Worm (Caenorhabditis elegans) whole organism, L1 larva: ENCODE results near the gene cdl-1.
A peak's percentile ranks its signal among the peaks of the same experiment; 100 is the strongest.

Experiments used
- C16A3.4 ChIP-seq: fragments of 150-350 bp; optimal IDR thresholded peaks from 2 replicates; lab custom pipeline; 2014; ENCODE audit warnings: missing biosample characterization, missing genetic modification characterization
- F16B12.6 ChIP-seq: fragments of 150-350 bp; optimal IDR thresholded peaks from 2 replicates; lab custom pipeline; 2014; ENCODE audit warnings: missing biosample characterization, missing genetic modification characterization
- Y116A8C.19 ChIP-seq: sonication (generic microtip); optimal IDR thresholded peaks from 2 replicates; lab custom pipeline; 2016; ENCODE audit warnings: missing compliant biosample characterization, missing genetic modification characterization, borderline replicate concordance
- aha-1 ChIP-seq: fragments of 150-350 bp; optimal IDR thresholded peaks from 2 replicates; lab custom pipeline; 2014; ENCODE audit warnings: missing biosample characterization, missing genetic modification characterization
- blmp-1 ChIP-seq: fragments of 150-350 bp; optimal IDR thresholded peaks from 2 replicates; lab custom pipeline; 2014; ENCODE audit warnings: missing biosample characterization, missing genetic modification characterization
- ces-1 ChIP-seq: fragments of 150-350 bp; optimal IDR thresholded peaks from 2 replicates; lab custom pipeline; 2014; ENCODE audit warnings: missing biosample characterization, missing genetic modification reagents, missing genetic modification characterization
- dpl-1 ChIP-seq, 3 experiments: fragments of 150-350 bp in 2 of 3; sonication (generic microtip) in 1 of 3; optimal IDR thresholded peaks; 2 replicates each; lab custom pipeline; 2014 to 2017; ENCODE audit warnings: missing biosample characterization in 3 of 3, missing genetic modification characterization in 3 of 3, missing genetic modification reagents in 3 of 3
- dsc-1 ChIP-seq: sonication (generic microtip); optimal IDR thresholded peaks from 2 replicates; lab custom pipeline; 2016; ENCODE audit warnings: mild to moderate bottlenecking, missing genetic modification characterization, missing compliant biosample characterization
- efl-1 ChIP-seq, 4 experiments: fragments of 150-350 bp; optimal IDR thresholded peaks in 3 of 4; peaks in 1 of 4; 1 replicate in 1 of 4; 2 replicates in 3 of 4; lab custom pipeline; 2014; ENCODE audit warnings: missing biosample characterization in 2 of 4, missing genetic modification characterization in 2 of 4, missing genetic modification reagents in 2 of 4
- efl-3 ChIP-seq: fragments of 200-800 bp; sonication (Bioruptor generic); optimal IDR thresholded peaks from 2 replicates; lab custom pipeline; 2018; ENCODE audit warnings: mild to moderate bottlenecking, missing genetic modification characterization, missing compliant biosample characterization
- egl-13 ChIP-seq: sonication (generic microtip); optimal IDR thresholded peaks from 2 replicates; lab custom pipeline; 2016; ENCODE audit warnings: missing genotype, missing genetic modification reagents, missing genetic modification characterization, missing compliant biosample characterization
- elt-2 ChIP-seq: sonication (generic microtip); optimal IDR thresholded peaks from 2 replicates; lab custom pipeline; 2016; ENCODE audit warnings: missing genetic modification characterization, mild to moderate bottlenecking, inconsistent platforms, missing compliant biosample characterization, missing genetic modification reagents
- elt-3 ChIP-seq, 6 experiments: fragments of 150-350 bp in 1 of 6; sonication (generic microtip); optimal IDR thresholded peaks; 2 replicates each; lab custom pipeline; 2017 to 2018; ENCODE audit warnings: missing biosample characterization in 6 of 6, missing genetic modification characterization in 6 of 6, inconsistent platforms in 1 of 6
- ets-5 ChIP-seq: fragments of 200-800 bp; sonication (Bioruptor generic); IDR thresholded peaks from 2 replicates; pipeline ENCODE4 v1.3.6; 2022; ENCODE audit warnings: missing genetic modification characterization, missing compliant biosample characterization
- fkh-8 ChIP-seq: sonication (generic microtip); optimal IDR thresholded peaks from 2 replicates; lab custom pipeline; 2016; ENCODE audit warnings: mild to moderate bottlenecking, missing genetic modification characterization, missing compliant biosample characterization
- fos-1 ChIP-seq: fragments of 150-350 bp; optimal IDR thresholded peaks from 2 replicates; lab custom pipeline; 2014; ENCODE audit warnings: missing biosample characterization, missing genetic modification characterization
- grh-1 ChIP-seq: fragments of 200-800 bp; sonication (Bioruptor generic); IDR thresholded peaks from 2 replicates; pipeline ENCODE4 v1.3.6; 2022; ENCODE audit warnings: missing genetic modification reagents, missing genetic modification characterization, missing compliant biosample characterization
- hpl-2 ChIP-seq: fragments of 150-350 bp; optimal IDR thresholded peaks from 2 replicates; lab custom pipeline; 2014; ENCODE audit warnings: missing biosample characterization, missing genetic modification reagents, missing genetic modification characterization
- irx-1 ChIP-seq: sonication (generic microtip); optimal IDR thresholded peaks from 2 replicates; lab custom pipeline; 2016; ENCODE audit warnings: missing genetic modification characterization, missing compliant biosample characterization
- isw-1 ChIP-seq: fragments of 200-800 bp; sonication (Bioruptor generic); IDR thresholded peaks from 2 replicates; pipeline ENCODE4 v1.3.6; 2022; ENCODE audit warnings: missing genetic modification characterization, missing compliant biosample characterization
- lin-13 ChIP-seq: fragments of 150-350 bp; optimal IDR thresholded peaks from 2 replicates; lab custom pipeline; 2014; ENCODE audit warnings: missing biosample characterization, missing genetic modification reagents, missing genetic modification characterization
- lin-15B ChIP-seq: fragments of 150-350 bp; sonication (generic microtip); optimal IDR thresholded peaks from 3 replicates; lab custom pipeline; 2014; ENCODE audit warnings: missing biosample characterization, missing genetic modification characterization
- lir-3 ChIP-seq: sonication (generic microtip); optimal IDR thresholded peaks from 2 replicates; lab custom pipeline; 2016; ENCODE audit warnings: mild to moderate bottlenecking, missing genetic modification characterization, moderate library complexity, missing compliant biosample characterization; ENCODE audit not compliant: poor library complexity
- lsy-2 ChIP-seq, 2 experiments: fragments of 150-350 bp; optimal IDR thresholded peaks; 2 replicates each; lab custom pipeline; 2014; ENCODE audit warnings: missing biosample characterization in 2 of 2, missing genetic modification characterization in 2 of 2
- mab-9 ChIP-seq: fragments of 200-800 bp; sonication (Bioruptor generic); IDR thresholded peaks from 2 replicates; pipeline ENCODE4 v1.3.6; 2022; ENCODE audit warnings: missing genetic modification reagents, missing genetic modification characterization, missing compliant biosample characterization
- mef-2 ChIP-seq: fragments of 150-350 bp; optimal IDR thresholded peaks from 2 replicates; lab custom pipeline; 2014; ENCODE audit warnings: missing biosample characterization, missing genetic modification characterization
- mep-1 ChIP-seq: fragments of 150-350 bp; optimal IDR thresholded peaks from 2 replicates; lab custom pipeline; 2014; ENCODE audit warnings: missing biosample characterization, missing genetic modification characterization
- nhr-19 ChIP-seq: fragments of 200-800 bp; sonication (Bioruptor generic); conservative IDR thresholded peaks from 2 replicates; pipeline ENCODE4 v1.3.6; 2022; ENCODE audit warnings: missing genetic modification characterization, missing compliant biosample characterization
- nhr-20 ChIP-seq: sonication (generic microtip); optimal IDR thresholded peaks from 2 replicates; lab custom pipeline; 2016; ENCODE audit warnings: mild to moderate bottlenecking, missing genetic modification characterization, missing compliant biosample characterization
- nhr-47 ChIP-seq: sonication (generic microtip); optimal IDR thresholded peaks from 2 replicates; lab custom pipeline; 2016; ENCODE audit warnings: mild to moderate bottlenecking, missing genetic modification characterization, moderate library complexity, missing compliant biosample characterization
- nhr-76 ChIP-seq: sonication (generic microtip); optimal IDR thresholded peaks from 2 replicates; lab custom pipeline; 2017; ENCODE audit warnings: missing biosample characterization, missing genetic modification characterization
- nhr-77 ChIP-seq: fragments of 150-350 bp; optimal IDR thresholded peaks from 2 replicates; lab custom pipeline; 2014; ENCODE audit warnings: missing biosample characterization, missing genetic modification characterization
- nhr-85 ChIP-seq: sonication (generic microtip); peaks from one replicate; lab custom pipeline; 2016; ENCODE audit warnings: missing genetic modification characterization, inconsistent platforms, missing compliant biosample characterization
- nhr-90 ChIP-seq: sonication (generic microtip); optimal IDR thresholded peaks from 2 replicates; lab custom pipeline; 2016; ENCODE audit warnings: mild to moderate bottlenecking, missing genetic modification characterization, missing compliant biosample characterization; ENCODE audit not compliant: poor library complexity
- pqm-1 ChIP-seq: sonication (generic microtip); optimal IDR thresholded peaks from 3 replicates; lab custom pipeline; 2017; ENCODE audit warnings: missing biosample characterization, missing genetic modification characterization
- snpc-4 ChIP-seq: fragments of 150-350 bp; optimal IDR thresholded peaks from 2 replicates; lab custom pipeline; 2014; ENCODE audit warnings: missing biosample characterization, missing genetic modification characterization
- sox-4 ChIP-seq: sonication (generic microtip); optimal IDR thresholded peaks from 2 replicates; lab custom pipeline; 2016; ENCODE audit warnings: missing genetic modification characterization, missing compliant biosample characterization
- sptf-1 ChIP-seq: fragments of 150-350 bp; optimal IDR thresholded peaks from 2 replicates; lab custom pipeline; 2014; ENCODE audit warnings: missing biosample characterization, missing genetic modification characterization
- sup-37 ChIP-seq: fragments of 200-800 bp; sonication (Bioruptor generic); optimal IDR thresholded peaks from 2 replicates; lab custom pipeline; 2018; ENCODE audit warnings: mild to moderate bottlenecking, missing genetic modification characterization, missing compliant biosample characterization
- swsn-7 ChIP-seq: sonication (generic microtip); optimal IDR thresholded peaks from 2 replicates; lab custom pipeline; 2016; ENCODE audit warnings: missing genetic modification characterization, missing compliant biosample characterization
- tbx-2 ChIP-seq: sonication (generic microtip); optimal IDR thresholded peaks from 2 replicates; lab custom pipeline; 2016; ENCODE audit warnings: missing genetic modification characterization, missing compliant biosample characterization
- tlp-1 ChIP-seq: fragments of 150-350 bp; optimal IDR thresholded peaks from 2 replicates; lab custom pipeline; 2014; ENCODE audit warnings: missing biosample characterization, missing genetic modification characterization
- unc-130 ChIP-seq: fragments of 150-350 bp; optimal IDR thresholded peaks from 2 replicates; lab custom pipeline; 2017; ENCODE audit warnings: missing biosample characterization, missing genetic modification characterization, inconsistent platforms
- unc-30 ChIP-seq: sonication (generic microtip); optimal IDR thresholded peaks from 2 replicates; lab custom pipeline; 2017; ENCODE audit warnings: missing biosample characterization, missing genetic modification characterization
- unc-62 ChIP-seq: fragments of 150-350 bp; optimal IDR thresholded peaks from 2 replicates; lab custom pipeline; 2014; ENCODE audit warnings: missing biosample characterization, missing genetic modification reagents, missing genetic modification characterization
- unc-86 ChIP-seq: sonication (generic microtip); optimal IDR thresholded peaks from 2 replicates; lab custom pipeline; 2016; ENCODE audit warnings: missing genetic modification characterization, missing compliant biosample characterization
- unc-98 ChIP-seq: fragments of 200-800 bp; sonication (Bioruptor generic); IDR thresholded peaks from 2 replicates; pipeline ENCODE4 v1.3.6; 2022; ENCODE audit warnings: missing genetic modification characterization, missing compliant biosample characterization
- vab-15 ChIP-seq: sonication (generic microtip); optimal IDR thresholded peaks from 2 replicates; lab custom pipeline; 2017; ENCODE audit warnings: missing genotype, mild to moderate bottlenecking, missing genetic modification characterization, missing compliant biosample characterization
- xbp-1 ChIP-seq: sonication (generic microtip); optimal IDR thresholded peaks from 2 replicates; lab custom pipeline; 2016; ENCODE audit warnings: missing genetic modification characterization, missing compliant biosample characterization
- zag-1 ChIP-seq: fragments of 150-350 bp; optimal IDR thresholded peaks from 2 replicates; lab custom pipeline; 2014; ENCODE audit warnings: missing biosample characterization, missing genetic modification characterization
- ztf-11 ChIP-seq, 2 experiments: sonication (generic microtip); optimal IDR thresholded peaks; 2 replicates each; lab custom pipeline; 2016 to 2017; ENCODE audit warnings: missing genetic modification characterization in 2 of 2, missing biosample characterization in 1 of 2, missing compliant biosample characterization in 1 of 2
- ztf-4 ChIP-seq: fragments of 150-350 bp; optimal IDR thresholded peaks from 2 replicates; lab custom pipeline; 2014; ENCODE audit warnings: missing biosample characterization, missing genetic modification characterization

The cdl-1 gene

ce11 chrII:10784780-10785463 lies at the start of gene cdl-1:
Gene cdl-1, plus strand, starts transcription at chrII:10785452.
- no peak for TF ChIP-seq unc-98
- peak; percentile 49 for TF ChIP-seq lir-3 (tag; lab: Kevin White, UChicago)
- TF ChIP-seq lsy-2 (tag; optimal IDR thresholded peaks at IDR 0.05; lab: Kevin White, UChicago): peak; percentile 76 to 90
- peak; percentile 95 to 98 (median 98) for TF ChIP-seq dpl-1 (GFP tag; optimal IDR thresholded peaks at IDR 0.05; lab: Kevin White, UChicago)
- TF ChIP-seq tlp-1 (tag; lab: Kevin White, UChicago): no peak
- no peak for TF ChIP-seq sox-4 (tag; lab: Kevin White, UChicago)
- peak; percentile 86 to 96 for TF ChIP-seq efl-1 (optimal IDR thresholded peaks at IDR 0.05; lab: Kevin White, UChicago)
- peak; percentile 96 to 100 for TF ChIP-seq efl-1 (GFP tag; optimal IDR thresholded peaks at IDR 0.05 in 1 of 2; lab: Kevin White, UChicago)
- peak; percentile 58 for TF ChIP-seq tbx-2 (tag; lab: Kevin White, UChicago)
- peak; percentile 83 for TF ChIP-seq C16A3.4 (tag; lab: Kevin White, UChicago)
- no peak for TF ChIP-seq unc-86 (tag; lab: Kevin White, UChicago)
- TF ChIP-seq nhr-47 (tag; lab: Kevin White, UChicago): peak; percentile 66
- TF ChIP-seq unc-62 (GFP tag; lab: Kevin White, UChicago): no peak
- TF ChIP-seq ztf-11 (tag; optimal IDR thresholded peaks at IDR 0.05; lab: Kevin White, UChicago): peak in 1 of 2 experiments; percentile 65
- no peak; the same call in 1 of the 2 replicates for TF ChIP-seq isw-1 (GFP tag; lab: Robert Waterston, UW)
- TF ChIP-seq dsc-1 (tag; lab: Kevin White, UChicago): peak; percentile 37
- no peak for TF ChIP-seq efl-3
- TF ChIP-seq hpl-2: no peak
- peak; percentile 61 for TF ChIP-seq nhr-90
- TF ChIP-seq nhr-77: peak; percentile 17
- no peak for TF ChIP-seq nhr-76 (tag; lab: Kevin White, UChicago)
- peak; percentile 68 for TF ChIP-seq lin-15B
- no peak for TF ChIP-seq ets-5 (GFP tag; lab: Robert Waterston, UW)
- peak; percentile 26 for TF ChIP-seq fkh-8 (tag; lab: Kevin White, UChicago)
- peak; percentile 81 for TF ChIP-seq mep-1 (tag; lab: Kevin White, UChicago)
- TF ChIP-seq snpc-4 (tag; lab: Kevin White, UChicago): peak; percentile 45
- TF ChIP-seq lin-13 (GFP tag; lab: Kevin White, UChicago): no peak
- no peak for TF ChIP-seq grh-1
- TF ChIP-seq nhr-20 (tag; lab: Kevin White, UChicago): peak; percentile 67
- TF ChIP-seq sup-37: no peak
- no peak for TF ChIP-seq sptf-1
- no peak for TF ChIP-seq unc-30 (tag; lab: Kevin White, UChicago)
- TF ChIP-seq egl-13: peak; percentile 17
- TF ChIP-seq ztf-4 (tag; lab: Kevin White, UChicago): no peak
- TF ChIP-seq nhr-19 (GFP tag; lab: Robert Waterston, UW): peak; percentile 67
- no peak for TF ChIP-seq mef-2 (tag; lab: Kevin White, UChicago)
- no peak for TF ChIP-seq ces-1
- no peak for TF ChIP-seq pqm-1
- TF ChIP-seq xbp-1 (tag; lab: Kevin White, UChicago): peak; percentile 52
- TF ChIP-seq fos-1 (tag; lab: Kevin White, UChicago): peak; percentile 53
- TF ChIP-seq unc-130 (tag; lab: Kevin White, UChicago): peak; percentile 90
- no peak for TF ChIP-seq zag-1 (tag; lab: Kevin White, UChicago)
- no peak for TF ChIP-seq aha-1 (tag; lab: Kevin White, UChicago)
- TF ChIP-seq swsn-7 (tag; lab: Kevin White, UChicago): peak; percentile 53
- TF ChIP-seq elt-3 (tag; optimal IDR thresholded peaks at IDR 0.05; lab: Kevin White, UChicago): peak in 3 of 6 experiments; percentile 15 to 83 (median 47)
- TF ChIP-seq vab-15 (tag; lab: Kevin White, UChicago): peak; percentile 5
- TF ChIP-seq blmp-1 (tag; lab: Kevin White, UChicago): peak; percentile 66
- TF ChIP-seq nhr-85: peak; percentile 78
- peak; percentile 47 for TF ChIP-seq elt-2 (tag; lab: Kevin White, UChicago)
- TF ChIP-seq mab-9 (GFP tag; lab: Robert Waterston, UW): 0 out of 2 replicates have a peak, but pooled peaks have one; percentile 21
- TF ChIP-seq F16B12.6 (tag; lab: Kevin White, UChicago): peak; percentile 93
- TF ChIP-seq Y116A8C.19 (tag; lab: Kevin White, UChicago): no peak
- peak; percentile 7 for TF ChIP-seq irx-1
